Fruit fly (Drosophila melanogaster): ENCODE results near the gene CG15812.

dm6 chr3L:3184104-3184503 is 24.3 kb downstream of the CG15812 start, which contains the start of gene CG42494:
- TF ChIP-seq CG8159 (tag; optimal IDR thresholded peaks at IDR 0.05), result no peak
- TF ChIP-seq Ets98B (GFP tag; IDR thresholded peaks at IDR 0.05), result no peak
- TF ChIP-seq CG14655 (GFP tag; optimal IDR thresholded peaks at IDR 0.05), result no peak
- TF ChIP-seq CG13204 (GFP tag; optimal IDR thresholded peaks at IDR 0.05), result no peak
- TF ChIP-seq CG17806 (tag; optimal IDR thresholded peaks at IDR 0.05), result no peak
- no peak for TF ChIP-seq CG9948 (tag; optimal IDR thresholded peaks at IDR 0.05)

Measured in whole organism, pupa.